Worm (Caenorhabditis elegans): ENCODE data around the gene C24H12.6.

ce11 chrII:374950-375349, 43.7 kb downstream of the C24H12.6 start, which contains the start of gene C03H5.4:
- TF ChIP-seq ama-1 (optimal IDR thresholded peaks at IDR 0.05) (no peak), ama-1 (GFP tag; optimal IDR thresholded peaks at IDR 0.05) (no peak), ztf-26 (tag; optimal IDR thresholded peaks at IDR 0.05) (no peak), Y67H2A.10 (GFP tag; conservative IDR thresholded peaks at IDR 0.05) (no peak), F49E8.2 (tag; optimal IDR thresholded peaks at IDR 0.05; ENCODE audit: insufficient read depth) (no peak), ceh-58 (GFP tag; IDR thresholded peaks at IDR 0.05) (no peak), dpl-1 (GFP tag; optimal IDR thresholded peaks at IDR 0.05) (no peak), pbrm-1 (GFP tag; IDR thresholded peaks at IDR 0.05) (no peak)
